Fruit fly (Drosophila melanogaster) Kc167 (cell line): ENCODE data around the gene sud1.

Experiments used
- Sin3A ChIP-seq: fragments of >200 bp; optimal IDR thresholded peaks from 2 replicates; lab custom pipeline; 2018; ENCODE audit warnings: missing external identifiers
- insv ChIP-seq: fragments of >200 bp; optimal IDR thresholded peaks from 3 replicates; lab custom pipeline; 2018; ENCODE audit warnings: missing external identifiers
- psq ChIP-seq: fragments of >200 bp; optimal IDR thresholded peaks from 2 replicates; lab custom pipeline; 2017; ENCODE audit warnings: missing external identifiers

- TF ChIP-seq Sin3A (lab: Kevin White, UChicago): no peak
- TF ChIP-seq psq (lab: Kevin White, UChicago): no peak
- TF ChIP-seq insv (lab: Kevin White, UChicago): no peak
Observed at dm6 chr3R:24890919-24891318, 26.7 kb downstream of the sud1 start.
